Fruit fly (Drosophila melanogaster): ENCODE measurements around the gene loco.

Gene loco

dm6 chr3R:22589311-22589710, 49.9 kb downstream of the loco start (continued):
- TF ChIP-seq CG7839 (tag; optimal IDR thresholded peaks at IDR 0.05) = peak; percentile 5
- TF ChIP-seq CG15601 (tag; optimal IDR thresholded peaks at IDR 0.05) = peak; percentile 51
- no peak for TF ChIP-seq Dip3 (GFP tag; optimal IDR thresholded peaks at IDR 0.05)
- peak; percentile 15 for TF ChIP-seq CG7556 (GFP tag; optimal IDR thresholded peaks at IDR 0.05)
- TF ChIP-seq CG4617 (GFP tag; optimal IDR thresholded peaks at IDR 0.05; ENCODE audit: borderline replicate concordance) = no peak
- no peak for TF ChIP-seq z (GFP tag; IDR thresholded peaks at IDR 0.05)
- TF ChIP-seq Drgx (GFP tag; IDR thresholded peaks at IDR 0.05) = peak; percentile 42; the same call in 1 of the 2 replicates
- no peak for TF ChIP-seq CG16815 (GFP tag; optimal IDR thresholded peaks at IDR 0.05)
- TF ChIP-seq Fer2 (tag; optimal IDR thresholded peaks at IDR 0.05) = no peak
- no peak for TF ChIP-seq kay (GFP tag; optimal IDR thresholded peaks at IDR 0.05)
- TF ChIP-seq CG8089 (GFP tag; optimal IDR thresholded peaks at IDR 0.05) = no peak
- no peak for TF ChIP-seq vfl (GFP tag; optimal IDR thresholded peaks at IDR 0.05)
- TF ChIP-seq ken (GFP tag; IDR thresholded peaks at IDR 0.05) = no peak
- TF ChIP-seq pfk (GFP tag; optimal IDR thresholded peaks at IDR 0.05) = peak; percentile 20
- TF ChIP-seq corto (GFP tag; optimal IDR thresholded peaks at IDR 0.05) = no peak
- TF ChIP-seq gsb (GFP tag; IDR thresholded peaks at IDR 0.05) = no peak
- TF ChIP-seq HLH54F (GFP tag; optimal IDR thresholded peaks at IDR 0.05) = no peak
- TF ChIP-seq CG1832 (GFP tag; optimal IDR thresholded peaks at IDR 0.05) = no peak
- no peak for TF ChIP-seq CG30403 (GFP tag; optimal IDR thresholded peaks at IDR 0.05)
- TF ChIP-seq sim (GFP tag; IDR thresholded peaks at IDR 0.05) = peak; percentile 32; the same call in 1 of the 2 replicates
- TF ChIP-seq CG18476 (GFP tag; optimal IDR thresholded peaks at IDR 0.05) = no peak
- TF ChIP-seq zen2 (GFP tag; IDR thresholded peaks at IDR 0.05; ENCODE audit: partially characterized antibody) = no peak
- TF ChIP-seq Lpt (GFP tag; optimal IDR thresholded peaks at IDR 0.05) = no peak
- TF ChIP-seq CG12391 (tag; optimal IDR thresholded peaks at IDR 0.05) = peak; percentile 29
- no peak for TF ChIP-seq crc (GFP tag; optimal IDR thresholded peaks at IDR 0.05)
- TF ChIP-seq Fer1 (GFP tag; optimal IDR thresholded peaks at IDR 0.05) = peak; percentile 27
- no peak for TF ChIP-seq hbn (GFP tag; IDR thresholded peaks at IDR 0.05; ENCODE audit: partially characterized antibody)
- no peak for TF ChIP-seq C15 (GFP tag; IDR thresholded peaks at IDR 0.05)
- TF ChIP-seq D (optimal IDR thresholded peaks at IDR 0.05) = no peak
- TF ChIP-seq D (GFP tag; optimal IDR thresholded peaks at IDR 0.05) = peak; percentile 56
- no peak for TF ChIP-seq CG15073 (GFP tag; optimal IDR thresholded peaks at IDR 0.05)
- peak; percentile 21 for TF ChIP-seq CG6765 (GFP tag; optimal IDR thresholded peaks at IDR 0.05)
- peak; percentile 69 for TF ChIP-seq Blimp-1 (GFP tag; optimal IDR thresholded peaks at IDR 0.05)
- TF ChIP-seq CG11504 (tag; optimal IDR thresholded peaks at IDR 0.05) = peak; percentile 65
- no peak for TF ChIP-seq al (GFP tag; IDR thresholded peaks at IDR 0.05)
- TF ChIP-seq da (GFP tag; optimal IDR thresholded peaks at IDR 0.05) = no peak
- no peak for TF ChIP-seq prd (optimal IDR thresholded peaks at IDR 0.05)
- TF ChIP-seq prd (GFP tag; IDR thresholded peaks at IDR 0.05) = no peak
- TF ChIP-seq CG7963 (GFP tag; IDR thresholded peaks at IDR 0.05; ENCODE audit: partially characterized antibody) = no peak
- TF ChIP-seq grau (tag; optimal IDR thresholded peaks at IDR 0.05) = no peak
- TF ChIP-seq Opbp (GFP tag; IDR thresholded peaks at IDR 0.05; ENCODE audit: partially characterized antibody) = no peak
- no peak for TF ChIP-seq fd3F (GFP tag; optimal IDR thresholded peaks at IDR 0.05)
- no peak for TF ChIP-seq trh (GFP tag; optimal IDR thresholded peaks at IDR 0.05)
- TF ChIP-seq Atf3 (GFP tag; optimal IDR thresholded peaks at IDR 0.05) = peak; percentile 29
- no peak for TF ChIP-seq CG12155 (GFP tag; optimal IDR thresholded peaks at IDR 0.05)
- peak in 1 of 2 experiments; percentile 6 for TF ChIP-seq dpn (GFP tag; optimal IDR thresholded peaks at IDR 0.05)
- TF ChIP-seq CG9609 (GFP tag; optimal IDR thresholded peaks at IDR 0.05) = no peak
- TF ChIP-seq D19A (tag; optimal IDR thresholded peaks at IDR 0.05) = no peak
- no peak for TF ChIP-seq Rfx (GFP tag; IDR thresholded peaks at IDR 0.05)
- no peak for TF ChIP-seq peb (GFP tag; IDR thresholded peaks at IDR 0.05)
- TF ChIP-seq mirr (GFP tag; optimal IDR thresholded peaks at IDR 0.05) = no peak
- no peak for TF ChIP-seq CG6854 (GFP tag; optimal IDR thresholded peaks at IDR 0.05)
